Fruit fly (Drosophila melanogaster): ENCODE data around the gene CG17078.

The CG17078 gene

DNA sequence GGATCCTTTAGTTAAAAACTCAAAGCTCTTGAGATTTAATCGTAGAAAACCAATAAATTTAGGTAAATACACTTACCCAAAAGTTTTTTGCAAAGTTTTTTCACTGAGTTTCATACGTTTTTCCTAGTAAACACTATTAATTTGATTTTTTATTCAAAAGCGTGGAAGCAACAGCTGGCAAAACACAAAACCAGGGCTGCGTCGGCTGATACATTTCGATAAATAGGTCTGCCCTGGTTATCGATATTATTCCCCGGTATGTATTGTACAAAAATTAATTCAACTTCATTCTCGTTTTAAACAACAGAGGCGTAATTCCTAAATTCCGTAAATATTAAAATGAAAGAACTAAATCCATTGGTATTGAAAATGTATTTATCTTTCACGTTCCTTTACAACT is 6.5 kb downstream of the CG17078 start, which contains the start of gene Dus1:
Gene Dus1 (minus strand): TSS at position 192 of the 400 bp plus-strand sequence.
- peak; percentile 55 for TF ChIP-seq CG17801 (GFP tag; optimal IDR thresholded peaks at IDR 0.05; ENCODE audit: partially characterized antibody)

DNA sequence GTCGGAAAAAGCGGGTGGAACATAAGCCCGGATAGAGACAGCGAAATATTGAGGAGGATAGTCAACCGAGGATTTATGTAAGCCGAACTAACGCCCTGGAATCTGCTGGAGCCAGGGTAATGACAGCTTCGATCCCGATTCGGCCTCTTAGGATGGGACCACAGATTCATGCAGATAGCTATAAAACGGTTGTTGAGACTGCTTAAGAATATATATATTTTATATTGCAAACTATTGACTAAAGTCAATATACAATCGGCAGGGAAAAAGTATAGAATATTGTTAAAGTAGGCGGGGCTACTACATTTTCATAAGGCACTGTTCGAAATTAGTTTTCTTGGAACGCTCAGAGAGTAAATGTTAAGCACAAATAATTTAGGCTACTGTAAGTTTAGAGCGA is 9.2 kb downstream of the CG17078 start, which contains the start of gene CG3345:
Gene CG3345 (plus strand): TSS at position 301 of the 400 bp plus-strand sequence.
- TF ChIP-seq CG17801 (GFP tag; optimal IDR thresholded peaks at IDR 0.05; ENCODE audit: partially characterized antibody) = no peak

DNA sequence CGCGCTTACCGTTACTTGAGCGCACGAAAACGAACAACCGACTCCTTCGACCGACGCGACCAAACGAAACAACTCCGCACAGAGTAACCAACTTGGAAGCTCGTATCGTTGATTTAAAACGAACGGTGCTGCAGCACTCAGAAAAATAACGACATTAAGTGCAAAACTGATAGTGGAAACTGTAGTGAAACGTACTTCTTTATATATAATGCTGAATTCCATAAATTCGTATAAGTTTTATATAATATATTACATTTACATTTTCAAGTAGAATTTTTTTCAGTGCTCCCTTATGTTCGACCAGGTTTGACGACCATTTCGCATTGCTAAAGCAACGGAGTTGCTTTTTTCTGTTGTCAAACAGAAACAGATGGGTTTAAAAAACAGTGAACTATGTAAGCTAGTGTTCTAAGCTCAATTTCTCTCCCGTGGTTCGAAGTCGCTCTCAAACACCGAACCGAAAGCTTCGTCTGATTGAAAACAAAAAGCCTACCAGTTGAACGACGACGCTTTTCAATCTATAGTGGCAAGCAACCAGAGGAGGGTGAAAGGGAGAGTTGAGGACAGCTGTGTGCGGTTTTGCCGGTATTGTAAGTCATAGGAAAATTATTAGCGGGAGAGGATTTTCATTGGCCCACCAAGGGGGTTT is 10.5 kb downstream of the CG17078 start, which contains the start of gene CG17075:
Gene CG17075 (minus strand): TSS at position 65 of the 649 bp plus-strand sequence.
- no peak for TF ChIP-seq CG17801 (GFP tag; optimal IDR thresholded peaks at IDR 0.05; ENCODE audit: partially characterized antibody)

DNA sequence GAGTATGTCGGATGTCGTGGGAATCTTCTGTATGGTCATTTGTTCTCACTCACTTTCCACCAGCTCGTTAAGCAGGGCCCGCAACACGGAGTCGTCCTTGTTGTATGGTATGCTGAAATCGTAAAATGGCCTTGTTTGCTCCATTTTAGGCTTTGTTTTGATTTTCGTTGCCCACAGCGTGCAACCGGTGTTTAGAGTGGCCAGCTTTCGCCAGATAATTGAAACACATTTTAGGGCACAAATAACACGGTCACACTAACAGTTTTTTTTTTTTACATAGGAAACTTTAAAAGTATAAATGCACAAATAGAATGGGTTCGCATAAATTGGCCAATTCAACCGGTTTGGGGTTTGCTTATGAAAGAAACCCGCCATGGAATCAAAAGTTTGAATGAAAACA is 25.9 kb downstream of the CG17078 start, which contains the start of gene Rpp30:
Gene Rpp30 (minus strand): TSS at position 200 of the 400 bp plus-strand sequence.
- no peak for TF ChIP-seq CG17801 (GFP tag; optimal IDR thresholded peaks at IDR 0.05; ENCODE audit: partially characterized antibody)

DNA sequence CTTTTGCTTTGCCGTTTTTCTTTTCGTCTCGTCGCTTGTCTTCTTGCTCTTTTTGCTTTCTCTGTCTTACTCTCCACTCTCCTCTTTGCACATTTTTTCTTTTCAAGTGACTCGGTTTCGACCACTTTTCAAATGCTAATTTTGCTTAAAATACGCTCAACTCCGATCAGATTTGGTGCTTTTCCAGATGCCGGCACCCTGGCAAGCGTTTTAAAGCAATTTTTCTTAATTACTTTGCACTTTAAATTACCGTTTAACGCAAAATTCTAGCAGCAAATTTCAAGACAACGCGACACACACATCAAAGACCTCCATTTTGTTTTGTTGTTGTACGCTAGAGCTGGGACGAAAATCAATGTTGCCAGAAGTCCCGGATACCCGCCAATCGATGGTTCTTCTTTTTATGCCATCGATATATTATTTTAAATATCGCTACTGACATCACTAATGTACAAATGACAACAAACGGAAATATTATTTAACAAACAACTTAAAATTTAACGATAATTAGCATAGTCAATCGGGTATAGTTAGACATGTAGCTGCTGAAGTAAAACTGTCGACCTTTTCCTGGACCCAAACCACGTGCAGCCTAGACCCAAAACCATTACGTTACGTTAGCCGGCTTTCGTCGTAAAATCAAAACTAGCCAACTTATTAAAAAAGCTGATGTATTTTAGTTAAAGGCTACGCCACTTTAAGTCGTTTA is 27.4 kb downstream of the CG17078 start, which contains the start of gene kis:
Gene kis (minus strand): TSS at position 317 of the 709 bp plus-strand sequence.
- TF ChIP-seq CG17801 (GFP tag; optimal IDR thresholded peaks at IDR 0.05; ENCODE audit: partially characterized antibody) = peak; percentile 75

DNA sequence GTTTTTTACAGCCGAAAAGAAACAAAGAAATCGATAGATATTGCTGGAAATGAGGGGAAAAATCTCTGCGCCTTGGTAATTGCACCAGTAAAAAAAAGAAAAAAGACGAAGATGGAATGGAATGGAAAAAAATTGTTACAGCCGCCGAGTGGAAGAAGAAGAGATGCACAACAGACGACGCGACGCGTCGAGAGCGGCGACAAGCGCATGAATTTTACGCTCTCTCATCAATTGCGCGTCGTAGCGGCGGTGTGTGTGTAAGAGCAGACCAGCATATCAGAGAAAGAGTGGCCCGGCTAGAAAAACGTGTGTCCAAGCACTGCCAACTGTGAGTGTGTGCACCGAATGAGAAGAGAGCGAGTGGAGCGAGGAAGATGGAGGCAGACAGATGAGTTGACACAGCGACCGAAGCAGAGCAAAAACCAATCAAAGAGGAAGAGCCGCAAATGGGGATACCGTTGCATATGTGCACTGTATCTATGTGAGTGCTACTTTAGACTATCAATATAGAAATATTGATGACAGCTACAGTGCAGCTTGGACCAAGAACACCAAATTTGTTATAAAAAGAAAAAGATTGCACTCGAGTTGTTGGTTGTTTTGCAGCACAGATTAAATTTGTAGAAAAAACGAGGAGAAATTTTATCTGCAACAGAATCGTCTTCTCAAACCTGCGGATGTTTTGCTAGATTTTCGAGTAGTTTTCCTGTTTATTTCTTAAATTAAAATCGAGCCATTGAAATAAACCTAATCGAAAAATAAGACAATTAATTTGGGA is 28.8 kb downstream of the CG17078 start:
- TF ChIP-seq CG17801 (GFP tag; optimal IDR thresholded peaks at IDR 0.05; ENCODE audit: partially characterized antibody) = no peak

DNA sequence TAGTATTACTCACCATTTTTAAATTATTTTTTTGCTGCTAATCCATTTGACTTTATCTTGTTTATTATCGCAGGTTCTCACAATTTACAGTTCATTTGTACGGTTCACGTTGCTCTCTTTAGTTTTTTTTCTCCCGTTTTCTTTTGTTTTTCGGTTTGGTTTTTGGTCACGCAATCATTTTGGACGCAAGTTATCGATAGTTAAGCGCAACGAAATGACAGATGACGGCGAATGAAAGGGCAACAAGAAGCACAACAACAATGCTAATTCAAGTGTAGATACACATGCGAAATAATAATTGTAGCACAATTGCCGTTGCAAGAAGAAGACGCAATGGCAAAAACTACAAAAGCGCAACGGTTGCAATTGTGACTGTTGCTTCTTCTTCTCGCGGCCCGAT is 29.4 kb downstream of the CG17078 start:
- no peak for TF ChIP-seq CG17801 (GFP tag; optimal IDR thresholded peaks at IDR 0.05; ENCODE audit: partially characterized antibody)

DNA sequence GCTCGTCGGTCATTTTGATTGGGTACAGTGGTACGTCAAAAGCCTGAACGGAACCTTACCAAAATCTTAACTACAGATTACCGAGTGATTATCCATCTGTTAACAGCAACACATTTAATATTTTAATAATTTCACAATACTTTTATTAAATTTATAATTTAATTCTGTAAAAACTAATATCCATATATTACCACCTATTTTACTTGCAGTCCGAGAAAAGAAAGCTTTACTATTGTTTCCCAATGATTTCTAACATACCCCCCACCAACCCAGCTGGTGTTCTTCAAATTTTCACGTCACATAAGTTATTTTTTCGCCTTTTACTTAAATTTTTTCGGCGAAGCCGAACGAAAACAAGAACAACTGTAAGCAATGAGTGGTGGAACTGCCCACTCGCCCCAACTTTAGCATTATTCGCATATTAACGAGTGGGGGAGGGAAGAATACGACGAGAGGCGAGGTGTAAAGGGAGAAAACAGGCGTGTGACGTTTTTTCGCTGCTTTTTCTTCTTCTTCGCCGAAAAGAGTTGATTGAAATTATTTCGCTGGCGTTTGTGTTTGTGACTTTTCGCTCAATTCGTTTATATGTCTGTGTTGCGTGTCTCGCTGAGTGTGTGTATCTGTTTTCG is 30.1 kb downstream of the CG17078 start:
- no peak for TF ChIP-seq CG17801 (GFP tag; optimal IDR thresholded peaks at IDR 0.05; ENCODE audit: partially characterized antibody)

DNA sequence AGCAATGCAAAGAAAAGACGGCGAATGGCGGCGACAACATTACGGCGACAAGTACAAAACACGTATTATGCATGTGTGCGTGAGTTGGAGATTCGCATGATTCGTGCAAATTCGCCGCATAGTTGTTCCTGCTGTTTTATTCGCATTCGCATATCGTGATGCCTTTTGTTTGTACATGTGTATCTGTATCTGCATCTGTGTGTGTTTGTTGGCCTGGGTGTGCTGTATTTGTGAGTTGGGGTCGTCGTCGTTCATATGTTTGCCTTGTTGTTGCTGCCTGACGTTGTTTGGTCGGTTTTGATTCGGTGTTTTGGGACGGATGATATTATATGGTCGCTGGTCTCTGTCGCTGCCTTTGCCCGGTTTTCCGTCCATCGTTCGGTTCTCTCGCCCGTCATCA is 30.6 kb downstream of the CG17078 start:
- no peak for TF ChIP-seq CG17801 (GFP tag; optimal IDR thresholded peaks at IDR 0.05; ENCODE audit: partially characterized antibody)

DNA sequence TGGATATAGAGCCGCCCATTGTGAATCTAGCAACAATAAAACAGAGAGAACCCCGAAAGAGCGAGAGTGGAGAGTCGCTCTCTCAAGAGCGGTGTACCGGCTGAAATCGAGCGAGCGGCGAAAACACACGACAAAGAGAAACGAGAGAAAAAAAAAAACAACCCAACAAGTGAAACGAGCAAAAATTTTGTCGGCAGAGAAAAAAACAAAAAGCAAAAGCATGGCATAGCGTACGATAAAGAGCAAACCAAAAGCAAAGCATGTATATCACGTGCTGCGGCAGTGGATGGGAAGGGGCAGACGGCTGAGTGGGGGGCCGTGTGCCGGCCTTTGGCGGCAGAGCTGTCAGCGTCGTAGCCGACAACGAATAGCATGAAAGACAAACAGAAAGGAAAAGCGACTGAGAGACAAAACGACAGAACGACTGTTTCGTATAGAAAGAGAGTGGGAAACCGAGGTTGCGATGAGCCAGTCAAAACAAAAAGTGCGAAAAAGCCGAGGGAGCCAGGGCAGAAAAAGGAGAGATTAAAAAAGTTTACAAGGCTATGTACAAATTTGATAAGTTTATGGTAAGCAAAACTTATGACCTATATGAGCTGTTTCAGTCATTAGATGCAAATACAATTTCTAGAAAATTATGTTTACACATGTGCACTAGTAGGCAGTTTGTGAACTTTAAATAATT is 31.2 kb downstream of the CG17078 start:
- TF ChIP-seq CG17801 (GFP tag; optimal IDR thresholded peaks at IDR 0.05; ENCODE audit: partially characterized antibody) = peak; percentile 79

DNA sequence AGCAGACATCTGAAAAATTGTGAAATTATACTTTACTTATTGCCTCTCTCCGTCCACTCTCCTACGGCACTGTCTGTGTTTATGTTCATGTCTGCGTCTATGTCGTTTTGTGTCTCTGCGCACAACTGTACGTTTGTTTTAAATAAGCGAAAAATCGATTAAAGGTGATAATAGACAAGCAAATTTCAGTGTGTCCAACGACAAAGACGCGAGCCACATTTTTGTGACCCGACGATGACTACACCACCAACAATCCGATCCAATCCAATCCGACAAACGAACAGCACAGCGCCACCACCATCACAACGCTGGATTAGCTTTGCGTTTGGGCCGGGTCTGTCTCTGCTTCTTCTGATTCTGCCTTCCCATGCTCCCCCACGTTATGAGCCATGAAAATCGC is 33.5 kb downstream of the CG17078 start:
- TF ChIP-seq CG17801 (GFP tag; optimal IDR thresholded peaks at IDR 0.05; ENCODE audit: partially characterized antibody) = no peak

DNA sequence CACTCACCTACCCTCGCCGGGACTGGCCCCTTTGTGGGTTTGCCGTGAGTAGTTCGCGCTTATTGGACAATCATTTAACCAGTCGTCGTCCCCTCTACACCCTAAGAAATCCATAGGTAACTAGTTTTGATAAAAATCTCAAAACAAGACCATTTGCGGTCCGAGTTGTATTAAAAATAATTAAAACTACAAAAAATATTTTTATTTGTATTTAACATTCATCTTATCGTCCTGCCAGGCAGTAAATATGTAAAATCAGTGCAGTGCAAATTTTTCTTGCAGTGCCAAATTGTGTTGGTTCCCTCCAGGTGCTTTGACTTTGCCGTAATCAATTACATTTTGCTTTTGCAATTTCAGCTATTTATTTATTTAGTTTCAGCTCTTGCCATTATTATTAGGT is 34.2 kb downstream of the CG17078 start:
- no peak for TF ChIP-seq CG17801 (GFP tag; optimal IDR thresholded peaks at IDR 0.05; ENCODE audit: partially characterized antibody)

DNA sequence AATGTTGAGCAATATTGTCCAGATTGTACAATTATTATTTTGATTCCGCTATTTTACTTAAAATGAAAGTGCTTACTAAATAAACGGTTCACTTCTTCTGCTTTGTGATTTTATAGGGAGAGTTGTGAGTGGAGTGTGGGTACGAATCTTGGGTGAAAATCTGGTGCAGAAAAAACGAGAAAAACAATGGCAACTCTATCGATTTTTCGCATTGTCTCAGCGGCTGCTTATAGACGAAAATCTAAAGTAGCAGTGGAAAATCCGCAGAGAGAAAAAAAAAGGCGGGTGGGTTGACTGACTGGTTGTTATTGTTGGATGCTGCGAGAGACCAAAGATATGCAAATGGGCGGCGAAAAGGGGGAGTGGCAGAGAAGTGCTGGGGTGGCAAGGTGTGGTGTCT is 34.9 kb downstream of the CG17078 start:
- no peak for TF ChIP-seq CG17801 (GFP tag; optimal IDR thresholded peaks at IDR 0.05; ENCODE audit: partially characterized antibody)

DNA sequence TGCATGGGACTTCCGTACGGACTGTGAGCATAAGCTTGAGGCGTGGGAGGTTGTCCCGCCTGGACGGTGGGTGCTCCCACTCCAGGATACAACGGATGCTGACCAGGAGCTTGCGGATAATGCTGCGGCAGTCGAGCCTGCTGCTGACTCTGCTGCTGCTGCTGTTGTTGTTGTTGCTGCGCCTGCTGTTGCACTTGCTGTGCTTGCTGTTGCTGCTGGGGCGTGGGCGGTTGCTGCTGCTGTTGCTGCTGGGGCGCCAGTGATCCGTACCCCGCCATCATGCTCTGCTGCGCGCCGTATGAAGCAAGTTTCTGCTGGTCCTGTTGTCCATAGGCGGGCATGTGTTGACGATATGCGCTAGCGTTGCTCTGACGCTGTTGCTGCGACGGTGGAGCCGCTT is 36.6 kb downstream of the CG17078 start:
- TF ChIP-seq CG17801 (GFP tag; optimal IDR thresholded peaks at IDR 0.05; ENCODE audit: partially characterized antibody) = no peak

Measured in ovary, adult (tissue).